Fruit fly (Drosophila melanogaster): Measurements from ENCODE around the gene CheB38b.
A peak's percentile ranks its signal among the peaks of the same experiment; 100 is the strongest.

Gene CheB38b

dm6 chr2L:20817170-20817569 lies at the start of gene CheB38b:
TSS of gene CheB38b (minus strand) at chr2L:20817270.
- TF ChIP-seq CTCF (optimal IDR thresholded peaks at IDR 0.05) (no peak), CG8478 (optimal IDR thresholded peaks at IDR 0.05) (no peak)

- TF ChIP-seq CG8478 (optimal IDR thresholded peaks at IDR 0.05) (no peak), CTCF (optimal IDR thresholded peaks at IDR 0.05) (no peak)
These were observed 47.7 kb upstream of the CheB38b start, which contains the start of gene CG9338 for dm6 chr2L:20864764-20865265. TSS of gene CG9338 (plus strand) at chr2L:20865215.

dm6 chr2L:20858371-20859340 lies 41.6 kb upstream of the CheB38b start, which contains the start of gene bero:
TSS of gene bero (plus strand) at chr2L:20858695.
- TF ChIP-seq CTCF (optimal IDR thresholded peaks at IDR 0.05) (no peak), CG8478 (optimal IDR thresholded peaks at IDR 0.05) (no peak)

dm6 chr2L:20857791-20858190 lies 40.7 kb upstream of the CheB38b start, which contains the start of gene CG14400:
TSS of gene CG14400 (minus strand) at chr2L:20857891.
- TF ChIP-seq CTCF (optimal IDR thresholded peaks at IDR 0.05): no peak
- TF ChIP-seq CG8478 (optimal IDR thresholded peaks at IDR 0.05): no peak

dm6 chr2L:20852092-20852628 lies 35.1 kb upstream of the CheB38b start, which contains the start of gene twit:
TSS of gene twit (plus strand) at chr2L:20852578.
- TF ChIP-seq CTCF (optimal IDR thresholded peaks at IDR 0.05): no peak
- no peak for TF ChIP-seq CG8478 (optimal IDR thresholded peaks at IDR 0.05)

dm6 chr2L:20851592-20851991 lies 34.5 kb upstream of the CheB38b start:
- peak in 1 of 2 experiments; percentile 54 for TF ChIP-seq CTCF (optimal IDR thresholded peaks at IDR 0.05)
- TF ChIP-seq CG8478 (optimal IDR thresholded peaks at IDR 0.05): no peak

- TF ChIP-seq CG8478 (optimal IDR thresholded peaks at IDR 0.05) (no peak), CTCF (optimal IDR thresholded peaks at IDR 0.05) (no peak)
These were observed 31.9 kb upstream of the CheB38b start, which contains the start of gene CG14402 for dm6 chr2L:20849000-20849399. TSS of gene CG14402 (plus strand) at chr2L:20849300.

- TF ChIP-seq CTCF (optimal IDR thresholded peaks at IDR 0.05) (no peak), CG8478 (optimal IDR thresholded peaks at IDR 0.05) (no peak)
These were observed 27.3 kb upstream of the CheB38b start for dm6 chr2L:20844381-20844780.

dm6 chr2L:20840462-20841038 lies 23.5 kb upstream of the CheB38b start, which contains the start of gene CG31676:
TSS of gene CG31676 (plus strand) at chr2L:20840750.
- TF ChIP-seq CTCF (optimal IDR thresholded peaks at IDR 0.05) (no peak), CG8478 (optimal IDR thresholded peaks at IDR 0.05) (no peak)

dm6 chr2L:20840006-20840405 lies 22.9 kb upstream of the CheB38b start:
- no peak for TF ChIP-seq CTCF (optimal IDR thresholded peaks at IDR 0.05)
- TF ChIP-seq CG8478 (optimal IDR thresholded peaks at IDR 0.05): no peak

dm6 chr2L:20837885-20838284 lies 20.8 kb upstream of the CheB38b start, which contains the start of gene Spn38F:
TSS of gene Spn38F (minus strand) at chr2L:20837985.
- no peak for TF ChIP-seq CTCF (optimal IDR thresholded peaks at IDR 0.05)

dm6 chr2L:20835501-20835900 lies 18.4 kb upstream of the CheB38b start, which contains the start of gene Oseg5:
TSS of gene Oseg5 (minus strand) at chr2L:20835840.
- peak; percentile 19 to 56 for TF ChIP-seq CTCF (optimal IDR thresholded peaks at IDR 0.05)
- no peak for TF ChIP-seq CG8478 (optimal IDR thresholded peaks at IDR 0.05)

- TF ChIP-seq CTCF (optimal IDR thresholded peaks at IDR 0.05): no peak
- no peak for TF ChIP-seq CG8478 (optimal IDR thresholded peaks at IDR 0.05)
These were observed 14.0 kb upstream of the CheB38b start, which contains the start of gene CG31674 for dm6 chr2L:20831060-20831459. TSS of gene CG31674 (plus strand) at chr2L:20831262.

dm6 chr2L:20829755-20830396 lies 12.8 kb upstream of the CheB38b start:
- TF ChIP-seq CTCF (optimal IDR thresholded peaks at IDR 0.05) (no peak), CG8478 (optimal IDR thresholded peaks at IDR 0.05) (no peak)
